Worm (Caenorhabditis elegans) whole organism, late embryonic: ENCODE data around the gene R10E9.4.

Experiments used
- ama-1 ChIP-seq: fragments of 150-350 bp; optimal IDR thresholded peaks from 2 replicates; lab custom pipeline; 2014
- ceh-14 ChIP-seq: sonication (generic microtip); optimal IDR thresholded peaks from 2 replicates; lab custom pipeline; 2016; ENCODE audit warnings: missing genotype, missing genetic modification characterization, missing compliant biosample characterization
- ceh-18 ChIP-seq: sonication (generic microtip); optimal IDR thresholded peaks from 2 replicates; lab custom pipeline; 2016; ENCODE audit warnings: missing genetic modification characterization, missing compliant biosample characterization
- ceh-2 ChIP-seq: sonication (generic microtip); optimal IDR thresholded peaks from 2 replicates; lab custom pipeline; 2016; ENCODE audit warnings: missing genotype, missing genetic modification characterization, missing compliant biosample characterization
- ceh-24 ChIP-seq: sonication (generic microtip); optimal IDR thresholded peaks from 2 replicates; lab custom pipeline; 2016; ENCODE audit warnings: mild to moderate bottlenecking, missing genetic modification characterization, missing compliant biosample characterization
- ceh-34 ChIP-seq: sonication (generic microtip); optimal IDR thresholded peaks from 2 replicates; lab custom pipeline; 2016; ENCODE audit warnings: mild to moderate bottlenecking, missing genetic modification characterization, missing compliant biosample characterization
- elt-2 ChIP-seq: sonication (generic microtip); optimal IDR thresholded peaks from 2 replicates; lab custom pipeline; 2016; ENCODE audit warnings: missing genetic modification reagents, missing genetic modification characterization, missing compliant biosample characterization
- gmeb-2 ChIP-seq: sonication (generic microtip); optimal IDR thresholded peaks from 2 replicates; lab custom pipeline; 2016; ENCODE audit warnings: missing genetic modification characterization, inconsistent platforms, missing compliant biosample characterization
- npax-4 ChIP-seq: sonication (generic microtip); optimal IDR thresholded peaks from 2 replicates; lab custom pipeline; 2016; ENCODE audit warnings: missing genetic modification characterization, missing compliant biosample characterization
- pax-1 ChIP-seq: fragments of 150-350 bp; optimal IDR thresholded peaks from 2 replicates; lab custom pipeline; 2014; ENCODE audit warnings: missing biosample characterization, missing genetic modification characterization
- pros-1 ChIP-seq: fragments of 150-350 bp; optimal IDR thresholded peaks from 2 replicates; lab custom pipeline; 2014; ENCODE audit warnings: missing biosample characterization, missing genetic modification reagents, missing genetic modification characterization
- rnt-1 ChIP-seq: sonication (generic microtip); optimal IDR thresholded peaks from 2 replicates; lab custom pipeline; 2016; ENCODE audit warnings: missing genetic modification characterization, missing compliant biosample characterization
- unc-3 ChIP-seq, 2 experiments: fragments of 200-800 bp in 1 of 2; sonication (Bioruptor generic) in 1 of 2; sonication (generic microtip) in 1 of 2; conservative IDR thresholded peaks in 1 of 2; optimal IDR thresholded peaks in 1 of 2; 2 replicates each; pipeline versions ENCODE4 v1.3.6 to Lab custom; 2016 to 2022; ENCODE audit warnings: missing compliant biosample characterization in 2 of 2, missing genetic modification characterization in 2 of 2, missing genetic modification reagents in 1 of 2
- unc-55 ChIP-seq: sonication (generic microtip); optimal IDR thresholded peaks from 2 replicates; lab custom pipeline; 2017; ENCODE audit warnings: missing biosample characterization, missing genetic modification reagents, missing genetic modification characterization

Gene R10E9.4

DNA sequence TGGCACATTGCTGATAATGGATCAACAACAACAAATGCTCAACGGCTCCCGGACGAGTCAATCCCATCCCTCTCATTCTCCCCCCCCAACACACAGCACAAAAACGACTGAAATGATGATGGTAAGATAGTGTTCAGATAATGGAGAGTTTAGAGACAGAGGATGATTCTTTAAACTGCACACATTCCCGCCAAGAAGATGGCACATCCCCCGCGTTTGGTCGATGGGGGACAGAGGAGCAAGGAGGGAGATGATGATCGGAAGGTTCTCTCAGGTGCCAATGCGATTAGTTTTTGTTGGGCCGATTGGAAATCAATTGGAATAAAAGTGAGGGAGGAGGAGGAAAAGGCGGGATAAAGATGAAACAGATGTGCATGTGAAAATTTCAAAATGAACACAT lies 45.1 kb downstream of the R10E9.4 start:
- TF ChIP-seq ama-1 (lab: Kevin White, UChicago) = no peak
- peak; percentile 84 for TF ChIP-seq ceh-18 (tag; lab: Kevin White, UChicago)
- peak; percentile 41 for TF ChIP-seq unc-55 (GFP tag; lab: Kevin White, UChicago)
- TF ChIP-seq gmeb-2 (tag; lab: Kevin White, UChicago) = no peak
- peak; percentile 46 for TF ChIP-seq rnt-1 (tag; lab: Kevin White, UChicago)

DNA sequence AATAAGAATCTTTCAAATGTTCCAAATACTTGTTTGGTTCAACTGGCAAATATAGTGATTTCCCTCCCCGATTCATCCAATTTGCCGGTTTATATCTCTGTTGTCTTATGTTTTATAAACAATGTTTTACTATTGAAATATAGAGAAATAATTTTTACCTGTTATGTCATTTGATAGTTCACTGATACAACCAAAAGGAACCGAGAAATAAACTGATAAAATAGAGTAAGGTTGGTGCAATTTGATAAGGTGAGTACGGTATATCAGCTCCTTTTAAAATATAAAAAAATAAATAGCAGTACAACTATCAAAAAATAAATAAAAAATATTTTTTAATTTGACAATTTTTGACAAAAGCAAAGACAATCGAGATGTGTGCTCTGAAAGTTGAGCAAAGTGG lies 45.8 kb downstream of the R10E9.4 start:
- TF ChIP-seq ceh-14 (no peak), ceh-2 (tag; lab: Kevin White, UChicago) (no peak), npax-4 (tag; lab: Kevin White, UChicago) (no peak), gmeb-2 (tag; lab: Kevin White, UChicago) (no peak), elt-2 (tag; lab: Kevin White, UChicago) (peak; percentile 65), ceh-24 (tag; lab: Kevin White, UChicago) (no peak)

DNA sequence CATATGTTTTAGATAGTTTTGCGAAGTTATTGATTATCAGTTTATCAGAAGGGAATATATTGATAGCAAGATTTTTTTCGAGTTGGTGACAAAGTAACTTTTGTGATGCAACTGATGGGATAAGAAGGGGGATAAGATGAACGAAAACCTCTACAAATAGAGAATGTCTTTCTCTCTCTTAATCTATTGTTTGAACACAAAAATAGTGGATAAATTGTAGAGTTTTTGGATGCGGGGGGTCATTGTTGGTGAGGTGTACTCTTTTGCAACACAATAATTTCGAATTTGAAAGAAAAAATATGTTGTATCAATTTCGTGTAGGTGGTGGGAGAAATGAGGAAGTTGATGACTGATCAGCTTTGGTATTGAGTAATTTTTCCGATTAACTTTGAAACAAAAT lies 46.5 kb downstream of the R10E9.4 start, which contains the start of gene ZK1058.9:
Gene ZK1058.9 (minus strand): TSS at position 101 of the 400 bp plus-strand sequence.
- no peak for TF ChIP-seq unc-3 (GFP tag; conservative IDR thresholded peaks at IDR 0.05; lab: Robert Waterston, UW)
- no peak for TF ChIP-seq unc-3 (tag; optimal IDR thresholded peaks at IDR 0.05; lab: Kevin White, UChicago)
- TF ChIP-seq pax-1 (tag; lab: Kevin White, UChicago) = no peak
- no peak for TF ChIP-seq ceh-34 (tag; lab: Kevin White, UChicago)
- no peak for TF ChIP-seq gmeb-2 (tag; lab: Kevin White, UChicago)
- no peak for TF ChIP-seq pros-1 (tag; lab: Kevin White, UChicago)
